Worm (Caenorhabditis elegans): Measurements from ENCODE around the gene Y105C5A.1270.
"Not testable (repeated sequence)": the region's sequence is repeated elsewhere in the genome, so short reads cannot be mapped to it uniquely, and the experiment has no call there.

Gene Y105C5A.1270

DNA sequence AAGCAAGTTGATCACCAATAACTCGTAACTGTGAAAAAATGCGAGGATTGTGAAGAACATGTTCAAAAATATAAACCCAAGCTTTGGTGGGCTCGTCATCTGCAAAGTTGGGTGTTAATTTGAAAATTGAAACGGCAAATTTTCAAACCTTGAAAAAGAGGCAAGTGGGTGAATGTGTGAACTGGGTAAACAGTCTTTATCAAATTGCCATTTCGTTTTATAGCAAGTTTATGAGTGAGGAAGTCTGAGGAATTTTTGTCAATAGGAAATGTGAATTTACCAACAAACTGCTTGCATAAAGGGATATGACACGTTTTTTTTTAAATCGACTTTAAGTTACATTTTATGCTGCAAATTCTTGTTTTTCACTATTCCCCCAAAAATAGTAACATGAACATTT, at the start of gene Y105C5A.1270:
Gene Y105C5A.1270, minus strand, starts transcription at position 101 of the 400 bp plus-strand sequence.
- TF ChIP-seq skn-1 (tag; optimal IDR thresholded peaks at IDR 0.05): no peak
- TF ChIP-seq unc-62 (GFP tag; optimal IDR thresholded peaks at IDR 0.05 in 1 of 2): peak in 1 of 2 experiments; percentile 59
- no peak for TF ChIP-seq unc-62 (tag; optimal IDR thresholded peaks at IDR 0.05)

DNA sequence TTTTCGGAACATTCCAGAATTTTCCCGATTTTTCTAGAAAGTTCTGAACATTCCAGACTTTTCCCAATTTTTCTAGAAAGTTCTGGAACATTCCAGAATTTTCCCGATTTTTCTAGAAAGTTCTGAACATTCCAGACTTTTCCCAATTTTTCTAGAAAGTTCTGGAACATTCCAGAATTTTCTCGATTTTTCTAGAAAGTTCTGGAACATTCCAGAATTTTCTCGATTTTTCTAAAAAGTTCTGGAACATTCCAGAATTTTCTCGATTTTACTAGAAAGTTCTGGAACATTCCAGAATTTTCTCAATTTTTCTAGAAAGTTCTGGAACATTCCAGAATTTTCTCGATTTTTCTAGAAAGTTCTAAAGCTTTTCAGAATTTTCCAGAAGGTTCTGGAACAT, 49.4 kb upstream of the Y105C5A.1270 start:
- TF ChIP-seq Y105C5A.15 (GFP tag; IDR thresholded peaks at IDR 0.05) (peak; percentile 100), pha-4 (GFP tag; IDR thresholded peaks at IDR 0.05) (peak; percentile 97), arid-1 (GFP tag; conservative IDR thresholded peaks at IDR 0.05) (peak; percentile 98), madf-5 (GFP tag; IDR thresholded peaks at IDR 0.05) (peak; percentile 15 to 99; a peak in 2 of 4 replicates), lin-1 (GFP tag; IDR thresholded peaks at IDR 0.05) (peak; percentile 98), zfp-3 (GFP tag; conservative IDR thresholded peaks at IDR 0.05) (peak; percentile 90), ceh-44 (GFP tag; IDR thresholded peaks at IDR 0.05) (peak; percentile 97), mxl-2 (GFP tag; conservative IDR thresholded peaks at IDR 0.05) (0 out of 2 replicates have a peak, but pooled peaks have one; percentile 73), dmd-9 (GFP tag; IDR thresholded peaks at IDR 0.05) (peak; percentile 87), ZK337.2 (GFP tag; IDR thresholded peaks at IDR 0.05) (peak; percentile 79; the same call in 1 of the 2 replicates), vab-7 (GFP tag; IDR thresholded peaks at IDR 0.05) (peak; percentile 96), Y48G9A.11 (GFP tag; IDR thresholded peaks at IDR 0.05) (peak; percentile 89), D1046.2 (GFP tag; IDR thresholded peaks at IDR 0.05) (peak; percentile 61; the same call in 1 of the 2 replicates), tra-1 (GFP tag; IDR thresholded peaks at IDR 0.05) (peak; percentile 85; the same call in 1 of the 2 replicates), Y75B8A.6 (GFP tag; IDR thresholded peaks at IDR 0.05) (peak; percentile 99), madf-9 (GFP tag; conservative IDR thresholded peaks at IDR 0.05) (peak; percentile 76), mdt-29 (GFP tag; IDR thresholded peaks at IDR 0.05) (peak; percentile 100), nhr-41 (GFP tag; IDR thresholded peaks at IDR 0.05) (peak; percentile 90; the same call in 1 of the 2 replicates), snpc-1.2 (GFP tag; IDR thresholded peaks at IDR 0.05) (peak; percentile 97), ctbp-1 (GFP tag; IDR thresholded peaks at IDR 0.05) (peak; percentile 91; the same call in 1 of the 2 replicates)
- not testable (repeated sequence) for TF ChIP-seq pha-4 (tag; optimal IDR thresholded peaks at IDR 0.05)

DNA sequence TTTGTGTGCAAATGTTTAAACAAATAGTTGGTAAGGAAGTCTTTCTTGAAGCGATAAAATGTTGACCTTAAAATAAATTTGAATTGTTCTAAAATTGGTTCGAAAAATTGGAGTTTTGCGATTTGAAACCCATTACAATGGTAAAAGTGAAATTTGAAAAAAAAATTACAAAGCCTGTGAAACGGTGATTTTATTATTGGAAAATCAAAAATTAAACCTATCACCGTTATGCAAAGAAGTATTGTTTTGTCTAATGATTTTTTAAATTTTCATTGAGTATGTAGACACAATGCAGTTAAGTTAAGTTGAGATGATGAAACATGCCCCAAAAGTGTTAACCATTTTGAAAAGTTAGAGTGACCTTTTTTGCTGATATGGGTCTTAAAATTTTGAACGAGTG, 48.4 kb upstream of the Y105C5A.1270 start:
- no peak for TF ChIP-seq skn-1 (tag; optimal IDR thresholded peaks at IDR 0.05)
- TF ChIP-seq mep-1 (tag; optimal IDR thresholded peaks at IDR 0.05): no peak
- TF ChIP-seq F49E8.2 (tag; optimal IDR thresholded peaks at IDR 0.05; ENCODE audit: borderline replicate concordance): no peak
- TF ChIP-seq tag-97 (GFP tag; IDR thresholded peaks at IDR 0.05): no peak
- peak; percentile 53; the same call in 1 of the 2 replicates for TF ChIP-seq snpc-1.2 (GFP tag; IDR thresholded peaks at IDR 0.05)
- no peak for TF ChIP-seq nhr-102 (tag; optimal IDR thresholded peaks at IDR 0.05)
- no peak for TF ChIP-seq dpl-1 (GFP tag; optimal IDR thresholded peaks at IDR 0.05)
- no peak for TF ChIP-seq nhr-10 (tag; optimal IDR thresholded peaks at IDR 0.05)

DNA sequence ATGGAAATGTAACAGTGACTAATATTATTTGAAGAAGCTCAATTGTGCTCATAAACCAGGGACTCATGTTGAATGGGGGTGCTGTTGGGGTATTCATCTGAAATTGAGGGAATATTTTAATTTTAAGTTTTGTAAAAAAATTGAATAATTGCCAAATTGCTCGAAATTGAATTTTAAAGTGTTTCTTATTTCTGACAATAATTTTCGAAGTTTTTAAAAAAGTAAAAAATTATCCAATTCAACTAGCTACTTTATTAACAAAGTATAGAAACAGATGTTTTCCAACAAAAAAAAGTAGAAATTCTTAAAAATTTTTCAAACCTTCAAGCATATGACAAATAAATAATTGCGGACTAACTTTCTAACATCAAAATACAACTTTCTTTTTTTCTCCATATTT, 47.7 kb upstream of the Y105C5A.1270 start, which contains the start of gene srv-14:
Gene srv-14, minus strand, starts transcription at position 101 of the 400 bp plus-strand sequence.
- no peak for TF ChIP-seq T26A8.4 (GFP tag; IDR thresholded peaks at IDR 0.05)
- no peak for TF ChIP-seq rbr-2 (tag; optimal IDR thresholded peaks at IDR 0.05)
- TF ChIP-seq unc-130 (GFP tag; optimal IDR thresholded peaks at IDR 0.05): no peak
- TF ChIP-seq F26F4.8 (GFP tag; conservative IDR thresholded peaks at IDR 0.05): no peak
- no peak for TF ChIP-seq nhr-102 (tag; optimal IDR thresholded peaks at IDR 0.05)
- no peak for TF ChIP-seq daf-12 (tag; optimal IDR thresholded peaks at IDR 0.05)
- TF ChIP-seq R02D3.7 (tag; optimal IDR thresholded peaks at IDR 0.05): no peak
- TF ChIP-seq aha-1 (tag): peak; percentile 10
- no peak for TF ChIP-seq ztf-7 (tag; optimal IDR thresholded peaks at IDR 0.05)
